Fruit fly (Drosophila melanogaster): ENCODE results near the gene chp.

chp gene

DNA sequence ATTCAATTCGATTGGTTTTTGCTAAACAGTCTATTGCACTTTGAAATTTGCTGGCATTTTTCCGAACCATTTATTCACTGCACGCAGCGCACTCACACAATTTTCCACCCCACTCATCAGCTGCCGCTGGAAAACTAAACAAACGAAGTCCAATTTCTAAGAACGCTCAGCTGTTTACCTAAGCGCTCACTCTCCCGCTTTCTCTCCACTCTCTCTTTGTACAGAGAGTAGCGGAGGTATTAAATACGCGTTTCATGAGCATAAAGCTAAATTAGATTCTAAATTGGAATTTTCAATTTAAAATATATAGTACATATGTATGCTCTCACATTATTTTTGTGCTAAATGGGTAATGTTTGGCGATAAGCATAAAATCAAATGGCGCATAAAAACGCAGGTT lies 41.6 kb downstream of the chp start, which contains the start of gene stops (continued):
- no peak for TF ChIP-seq lbe (GFP tag; optimal IDR thresholded peaks at IDR 0.05)
- no peak for TF ChIP-seq CG11093 (GFP tag; IDR thresholded peaks at IDR 0.05)
- TF ChIP-seq CG15514 (GFP tag; optimal IDR thresholded peaks at IDR 0.05), result peak; percentile 22
- no peak for TF ChIP-seq esg (GFP tag; conservative IDR thresholded peaks at IDR 0.05)
- TF ChIP-seq CG32772 (GFP tag; IDR thresholded peaks at IDR 0.05), result no peak
- TF ChIP-seq NK7.1 (GFP tag; optimal IDR thresholded peaks at IDR 0.05), result no peak
- TF ChIP-seq jumu (GFP tag; optimal IDR thresholded peaks at IDR 0.05), result no peak
- TF ChIP-seq Myb (GFP tag; optimal IDR thresholded peaks at IDR 0.05), result no peak
- peak; percentile 27 for TF ChIP-seq Ets65A (GFP tag)
- TF ChIP-seq CG18599 (GFP tag; optimal IDR thresholded peaks at IDR 0.05), result peak; percentile 5
- TF ChIP-seq CG3838 (GFP tag; optimal IDR thresholded peaks at IDR 0.05), result no peak
- no peak for TF ChIP-seq eve (GFP tag; optimal IDR thresholded peaks at IDR 0.05)
- no peak for TF ChIP-seq lilli (GFP tag; optimal IDR thresholded peaks at IDR 0.05)
- peak; percentile 52; the same call in 1 of the 2 replicates for TF ChIP-seq CG14014 (GFP tag; IDR thresholded peaks at IDR 0.05)
- no peak for TF ChIP-seq sim (GFP tag; IDR thresholded peaks at IDR 0.05)
- peak; percentile 34 for TF ChIP-seq kah (GFP tag; optimal IDR thresholded peaks at IDR 0.05)
- TF ChIP-seq unpg (GFP tag; optimal IDR thresholded peaks at IDR 0.05), result peak; percentile 34
- peak; percentile 23; the same call in 1 of the 2 replicates for TF ChIP-seq CG31441 (GFP tag; IDR thresholded peaks at IDR 0.05)
- TF ChIP-seq CG5953 (GFP tag; IDR thresholded peaks at IDR 0.05), result 0 out of 2 replicates have a peak, but pooled peaks have one; percentile 49
- peak; percentile 90 for TF ChIP-seq sens (GFP tag)
- TF ChIP-seq CG31365 (tag; optimal IDR thresholded peaks at IDR 0.05), result peak; percentile 58
- TF ChIP-seq ab (GFP tag; optimal IDR thresholded peaks at IDR 0.05), result no peak
- no peak for TF ChIP-seq CG4404 (GFP tag; IDR thresholded peaks at IDR 0.05)
- TF ChIP-seq Elba2 (GFP tag; optimal IDR thresholded peaks at IDR 0.05), result no peak
- TF ChIP-seq HLH3B (GFP tag; IDR thresholded peaks at IDR 0.05), result 0 out of 2 replicates have a peak, but pooled peaks have one; percentile 21
- peak; percentile 28 for TF ChIP-seq CG1792 (GFP tag; optimal IDR thresholded peaks at IDR 0.05)
- peak; percentile 15 for TF ChIP-seq CG14965 (GFP tag; optimal IDR thresholded peaks at IDR 0.05; ENCODE audit: borderline replicate concordance)
- no peak for TF ChIP-seq knrl (GFP tag; IDR thresholded peaks at IDR 0.05; ENCODE audit: partially characterized antibody)
- peak; percentile 33 for TF ChIP-seq nau (GFP tag; optimal IDR thresholded peaks at IDR 0.05)
- peak; percentile 29 for TF ChIP-seq trh (GFP tag; optimal IDR thresholded peaks at IDR 0.05)
- no peak for TF ChIP-seq CG1832 (GFP tag; optimal IDR thresholded peaks at IDR 0.05)
- no peak for TF ChIP-seq Mad (GFP tag; optimal IDR thresholded peaks at IDR 0.05)
- no peak for TF ChIP-seq Scr (GFP tag; IDR thresholded peaks at IDR 0.05; ENCODE audit: partially characterized antibody)
- peak; percentile 61 for TF ChIP-seq CG2875 (GFP tag; optimal IDR thresholded peaks at IDR 0.05)
- TF ChIP-seq phol (tag; optimal IDR thresholded peaks at IDR 0.05), result no peak
- peak; percentile 41 for TF ChIP-seq CG1602 (GFP tag; optimal IDR thresholded peaks at IDR 0.05)
- TF ChIP-seq CG34422 (GFP tag; IDR thresholded peaks at IDR 0.05), result 0 out of 3 replicates have a peak, but pooled peaks have one; percentile 17
- TF ChIP-seq zfh1 (GFP tag; IDR thresholded peaks at IDR 0.05), result 0 out of 3 replicates have a peak, but pooled peaks have one; percentile 56
- peak; percentile 15 for TF ChIP-seq Sox102F (GFP tag; optimal IDR thresholded peaks at IDR 0.05)
- no peak for TF ChIP-seq NFAT (GFP tag; IDR thresholded peaks at IDR 0.05)
- TF ChIP-seq CG3163 (GFP tag; optimal IDR thresholded peaks at IDR 0.05), result peak; percentile 26
- TF ChIP-seq tup (GFP tag; optimal IDR thresholded peaks at IDR 0.05), result peak; percentile 18
- no peak for TF ChIP-seq al (GFP tag; IDR thresholded peaks at IDR 0.05)
- peak; percentile 33 for TF ChIP-seq lab (GFP tag; optimal IDR thresholded peaks at IDR 0.05)
- no peak for TF ChIP-seq usp (GFP tag; optimal IDR thresholded peaks at IDR 0.05)
- 0 out of 3 replicates have a peak, but pooled peaks have one; percentile 59 for TF ChIP-seq CG11456 (GFP tag; IDR thresholded peaks at IDR 0.05)
- no peak for TF ChIP-seq CG7963 (GFP tag; IDR thresholded peaks at IDR 0.05; ENCODE audit: partially characterized antibody)
- TF ChIP-seq CG12236 (GFP tag; optimal IDR thresholded peaks at IDR 0.05), result peak; percentile 40
- TF ChIP-seq PHDP (tag; optimal IDR thresholded peaks at IDR 0.05), result peak; percentile 53
- peak; percentile 51 for TF ChIP-seq CG4707 (GFP tag; optimal IDR thresholded peaks at IDR 0.05)
- no peak for TF ChIP-seq ash1 (GFP tag; optimal IDR thresholded peaks at IDR 0.05)

Data from whole organism, embryonic.